Fruit fly (Drosophila melanogaster) S2 (cell line): ENCODE data around the gene CG10738.

Experiments
- CG8478 ChIP-seq: fragments of >200 bp; optimal IDR thresholded peaks from 2 replicates; lab custom pipeline; 2018
- CTCF ChIP-seq, 2 experiments: fragments of >200 bp; optimal IDR thresholded peaks; 2 replicates each; lab custom pipeline; 2018

DNA sequence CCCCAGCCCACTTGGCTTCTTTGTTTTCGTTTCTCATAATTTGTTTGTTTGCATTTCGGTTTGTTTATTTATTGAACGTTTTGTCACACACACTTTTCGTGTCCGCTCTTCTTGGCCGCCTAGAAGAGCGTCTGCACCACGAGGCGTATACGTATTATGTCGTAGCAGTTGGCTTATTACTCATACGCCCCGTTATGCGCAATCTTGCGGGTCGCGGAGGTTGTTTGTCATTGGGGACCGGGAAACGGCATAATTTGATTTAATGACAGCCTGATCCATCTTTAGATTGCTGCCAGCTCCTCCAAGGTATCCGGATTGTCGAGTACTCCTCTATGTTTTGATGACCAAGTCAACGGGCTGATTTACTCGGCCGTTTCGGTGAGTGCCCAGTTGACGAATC, 30.4 kb upstream of the CG10738 start:
- TF ChIP-seq CTCF (optimal IDR thresholded peaks at IDR 0.05; lab: Kevin White, UChicago) (no peak), CG8478 (lab: Kevin White, UChicago) (no peak)
